Worm (Caenorhabditis elegans) whole organism, L3 larva: ENCODE results near the gene F45H10.2.

Experiments
- nhr-12 ChIP-seq: fragments of 150-350 bp; optimal IDR thresholded peaks from 2 replicates; lab custom pipeline; 2014; ENCODE audit warnings: missing biosample characterization, missing genetic modification characterization
- nhr-76 ChIP-seq: fragments of 150-350 bp; sonication (generic microtip); optimal IDR thresholded peaks from 5 replicates; lab custom pipeline; 2014; ENCODE audit warnings: missing biosample characterization, missing genetic modification characterization
- pqm-1 ChIP-seq: fragments of 150-350 bp; optimal IDR thresholded peaks from 2 replicates; lab custom pipeline; 2017; ENCODE audit warnings: missing biosample characterization, missing genetic modification characterization, inconsistent platforms
- skn-1 ChIP-seq: fragments of 150-350 bp; optimal IDR thresholded peaks from 2 replicates; lab custom pipeline; 2014; ENCODE audit warnings: missing biosample characterization, missing genetic modification characterization
- unc-62 ChIP-seq: fragments of 150-350 bp; sonication (generic microtip); optimal IDR thresholded peaks from 4 replicates; lab custom pipeline; 2014; ENCODE audit warnings: missing biosample characterization, missing genetic modification reagents, missing genetic modification characterization

ce11 chrII:13503653-13504052 is 10.8 kb upstream of the F45H10.2 start, which contains the start of gene F54F11.1:
- no peak for TF ChIP-seq nhr-12 (tag; lab: Kevin White, UChicago)
- TF ChIP-seq unc-62 (GFP tag; lab: Kevin White, UChicago), result no peak
- TF ChIP-seq nhr-76, result no peak
- TF ChIP-seq skn-1 (tag; lab: Kevin White, UChicago), result no peak
- TF ChIP-seq pqm-1 (tag; lab: Kevin White, UChicago), result no peak
